Worm (Caenorhabditis elegans) whole organism, early embryonic: Measurements from ENCODE around the gene T07G12.5.

Experiments used
- B0310.2 ChIP-seq: sonication (generic microtip); optimal IDR thresholded peaks from 2 replicates; lab custom pipeline; 2016; ENCODE audit warnings: mild to moderate bottlenecking, missing genetic modification characterization, missing compliant biosample characterization
- aly-1 ChIP-seq: sonication (generic microtip); optimal IDR thresholded peaks from 2 replicates; lab custom pipeline; 2016; ENCODE audit warnings: missing genetic modification characterization, missing compliant biosample characterization
- ama-1 ChIP-seq: fragments of 150-350 bp; optimal IDR thresholded peaks from 2 replicates; lab custom pipeline; 2014
- ceh-36 ChIP-seq: sonication (generic microtip); optimal IDR thresholded peaks from 2 replicates; lab custom pipeline; 2016; ENCODE audit warnings: missing genetic modification characterization, inconsistent platforms, missing compliant biosample characterization
- ets-7 ChIP-seq: sonication (generic microtip); optimal IDR thresholded peaks from 2 replicates; lab custom pipeline; 2016; ENCODE audit warnings: missing genotype, missing genetic modification characterization, missing compliant biosample characterization
- flt-1 ChIP-seq: fragments of 200-800 bp; sonication (Bioruptor generic); IDR thresholded peaks from 2 replicates; pipeline ENCODE4 v1.3.6; 2022; ENCODE audit warnings: missing genetic modification characterization, missing compliant biosample characterization
- hmbx-1 ChIP-seq: sonication (generic microtip); optimal IDR thresholded peaks from 2 replicates; lab custom pipeline; 2016; ENCODE audit warnings: mild to moderate bottlenecking, missing genetic modification characterization, missing compliant biosample characterization
- hmg-4 ChIP-seq: fragments of 200-800 bp; sonication (Bioruptor generic); optimal IDR thresholded peaks from 2 replicates; lab custom pipeline; 2018; ENCODE audit warnings: mild to moderate bottlenecking, missing genetic modification characterization, missing compliant biosample characterization
- pes-1 ChIP-seq: fragments of 200-800 bp; sonication (Bioruptor generic); IDR thresholded peaks from 2 replicates; pipeline ENCODE4 v1.3.6; 2022; ENCODE audit warnings: missing genetic modification reagents, missing genetic modification characterization, missing compliant biosample characterization
- scrt-1 ChIP-seq: fragments of 200-800 bp; sonication (Bioruptor generic); IDR thresholded peaks from 2 replicates; pipeline ENCODE4 v1.3.6; 2022; ENCODE audit warnings: missing genetic modification characterization, missing compliant biosample characterization
- sea-1 ChIP-seq: fragments of 200-800 bp; sonication (Bioruptor generic); conservative IDR thresholded peaks from 2 replicates; pipeline ENCODE4 v1.3.6; 2022; ENCODE audit warnings: missing genetic modification characterization, missing compliant biosample characterization
- tbx-11 ChIP-seq: fragments of 200-800 bp; sonication (Bioruptor generic); IDR thresholded peaks from 2 replicates; pipeline ENCODE4 v1.3.6; 2022; ENCODE audit warnings: missing genetic modification characterization, missing compliant biosample characterization
- tbx-37 ChIP-seq: fragments of 200-800 bp; sonication (Bioruptor generic); conservative IDR thresholded peaks from 2 replicates; pipeline ENCODE4 v1.3.6; 2022; ENCODE audit warnings: missing genetic modification reagents, missing genetic modification characterization, missing compliant biosample characterization
- tra-4 ChIP-seq: sonication (generic microtip); optimal IDR thresholded peaks from 2 replicates; lab custom pipeline; 2017; ENCODE audit warnings: missing genetic modification characterization, missing compliant biosample characterization

DNA sequence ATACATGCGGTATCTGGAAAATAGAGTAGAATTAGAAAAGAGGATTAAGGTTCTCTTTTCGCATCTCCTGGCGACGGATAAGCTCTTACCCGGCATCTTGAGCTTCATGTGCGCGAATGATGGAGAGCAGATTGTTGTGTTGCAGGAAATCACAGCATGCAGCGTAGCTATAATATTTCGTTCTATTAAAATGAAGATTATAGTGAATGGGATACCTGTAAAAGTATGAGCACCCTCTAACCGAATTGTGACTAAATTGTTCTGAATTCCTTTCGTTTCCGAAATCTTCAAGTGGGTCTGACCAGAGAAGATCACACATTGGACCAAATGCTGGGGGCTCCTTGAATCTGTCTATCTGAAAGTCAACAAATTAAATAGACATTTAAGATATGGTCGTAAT lies 46.5 kb downstream of the T07G12.5 start:
- TF ChIP-seq ama-1 (lab: Kevin White, UChicago) (no peak), pes-1 (GFP tag; lab: Robert Waterston, UW) (no peak), hmg-4 (GFP tag; lab: Kevin White, UChicago) (no peak), hmbx-1 (tag; lab: Kevin White, UChicago) (no peak), B0310.2 (tag; lab: Kevin White, UChicago) (no peak), tra-4 (tag; lab: Kevin White, UChicago) (no peak), ets-7 (no peak), ceh-36 (no peak), flt-1 (GFP tag; lab: Robert Waterston, UW) (no peak), sea-1 (no peak), scrt-1 (GFP tag; lab: Robert Waterston, UW) (no peak), tbx-11 (GFP tag; lab: Robert Waterston, UW) (no peak), tbx-37 (GFP tag; lab: Robert Waterston, UW) (no peak), aly-1 (tag; lab: Kevin White, UChicago) (no peak)
